Fruit fly (Drosophila melanogaster): ENCODE data around the gene by.
A peak's percentile ranks its signal among the peaks of the same experiment; 100 is the strongest.

Gene by

DNA sequence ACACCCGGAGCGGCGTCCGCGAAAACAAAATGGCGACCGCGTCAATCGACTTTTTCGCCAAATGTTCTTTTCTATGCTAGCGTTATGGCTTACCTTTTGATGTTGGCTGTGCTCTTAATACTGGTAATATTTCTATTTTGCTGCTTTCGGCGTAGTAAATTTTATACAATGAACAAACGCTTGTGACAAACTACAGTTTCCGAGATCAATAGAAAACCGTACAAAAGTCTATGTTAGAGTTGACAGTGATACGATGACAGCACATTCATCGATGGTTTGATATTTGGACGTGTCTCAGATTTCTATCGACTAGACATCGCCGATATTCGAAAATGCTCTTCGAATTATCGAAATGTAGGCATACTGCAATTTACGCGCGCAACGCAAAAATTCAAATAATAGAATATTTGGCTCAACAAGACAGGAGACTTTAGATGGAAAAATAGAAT is 22.7 kb downstream of the by start, which contains the start of gene rump (continued):
- TF ChIP-seq corto (GFP tag; optimal IDR thresholded peaks at IDR 0.05) (no peak), CG15073 (GFP tag; optimal IDR thresholded peaks at IDR 0.05) (no peak), CG2712 (tag; optimal IDR thresholded peaks at IDR 0.05) (peak; percentile 48), CG12071 (GFP tag; optimal IDR thresholded peaks at IDR 0.05) (no peak), jing (GFP tag; optimal IDR thresholded peaks at IDR 0.05) (no peak), Mes4 (GFP tag; optimal IDR thresholded peaks at IDR 0.05) (no peak), Sin3A (optimal IDR thresholded peaks at IDR 0.05) (peak; percentile 56), CG9817 (tag; optimal IDR thresholded peaks at IDR 0.05) (no peak), CG7786 (GFP tag; optimal IDR thresholded peaks at IDR 0.05) (peak; percentile 32), nerfin-2 (GFP tag; IDR thresholded peaks at IDR 0.05; ENCODE audit: partially characterized antibody) (no peak), Ets97D (GFP tag; optimal IDR thresholded peaks at IDR 0.05) (peak; percentile 78), CG13424 (tag; optimal IDR thresholded peaks at IDR 0.05) (no peak), Optix (GFP tag; IDR thresholded peaks at IDR 0.05) (no peak), CG32772 (GFP tag; IDR thresholded peaks at IDR 0.05) (no peak), sug (tag; optimal IDR thresholded peaks at IDR 0.05) (peak; percentile 32), CG12104 (GFP tag; optimal IDR thresholded peaks at IDR 0.05) (no peak), CG30431 (GFP tag; optimal IDR thresholded peaks at IDR 0.05) (no peak), CG18476 (GFP tag; optimal IDR thresholded peaks at IDR 0.05) (no peak), CoRest (tag; optimal IDR thresholded peaks at IDR 0.05) (peak; percentile 16), Myb (GFP tag; optimal IDR thresholded peaks at IDR 0.05) (peak; percentile 23), Antp (GFP tag; optimal IDR thresholded peaks at IDR 0.05) (no peak), nmo (GFP tag; optimal IDR thresholded peaks at IDR 0.05) (peak; percentile 46), grau (tag; optimal IDR thresholded peaks at IDR 0.05) (peak; percentile 34), pzg (GFP tag; optimal IDR thresholded peaks at IDR 0.05) (peak; percentile 95), lola (GFP tag; optimal IDR thresholded peaks at IDR 0.05) (no peak), CG1024 (GFP tag; IDR thresholded peaks at IDR 0.05) (no peak), CG12659 (GFP tag; optimal IDR thresholded peaks at IDR 0.05) (peak; percentile 80), CG10321 (GFP tag; IDR thresholded peaks at IDR 0.05) (no peak), HmgD (GFP tag; optimal IDR thresholded peaks at IDR 0.05) (peak; percentile 85), CG17568 (GFP tag; optimal IDR thresholded peaks at IDR 0.05) (peak; percentile 3), Max (GFP tag; optimal IDR thresholded peaks at IDR 0.05) (no peak), Ada2b (GFP tag; IDR thresholded peaks at IDR 0.05) (no peak), pho (GFP tag; optimal IDR thresholded peaks at IDR 0.05) (peak; percentile 16), gfzf (GFP tag; optimal IDR thresholded peaks at IDR 0.05) (peak; percentile 49), Dll (GFP tag; IDR thresholded peaks at IDR 0.05; ENCODE audit: partially characterized antibody) (no peak), zen (tag; optimal IDR thresholded peaks at IDR 0.05) (peak; percentile 43), CG8089 (GFP tag; optimal IDR thresholded peaks at IDR 0.05) (no peak), CG13894 (tag; optimal IDR thresholded peaks at IDR 0.05) (peak; percentile 17), NC2β (GFP tag; optimal IDR thresholded peaks at IDR 0.05) (peak; percentile 25), bsh (GFP tag; optimal IDR thresholded peaks at IDR 0.05) (peak in 1 of 2 experiments; percentile 13), Med (GFP tag) (peak; percentile 92), Hand (GFP tag; optimal IDR thresholded peaks at IDR 0.05) (no peak), CG5953 (GFP tag; IDR thresholded peaks at IDR 0.05) (no peak), Xbp1 (GFP tag; optimal IDR thresholded peaks at IDR 0.05) (peak; percentile 8), org-1 (GFP tag; optimal IDR thresholded peaks at IDR 0.05) (no peak), CG9797 (GFP tag; optimal IDR thresholded peaks at IDR 0.05) (peak; percentile 63), vfl (GFP tag; optimal IDR thresholded peaks at IDR 0.05) (peak; percentile 34), shn (GFP tag; optimal IDR thresholded peaks at IDR 0.05) (no peak), CG2120 (GFP tag; optimal IDR thresholded peaks at IDR 0.05) (peak; percentile 33), CG33213 (GFP tag; optimal IDR thresholded peaks at IDR 0.05) (peak; percentile 7), slbo (GFP tag; IDR thresholded peaks at IDR 0.05) (no peak)
